Fruit fly (Drosophila melanogaster): Measurements from ENCODE around the gene hyx.
A peak's percentile ranks its signal among the peaks of the same experiment; 100 is the strongest.

The hyx gene

DNA sequence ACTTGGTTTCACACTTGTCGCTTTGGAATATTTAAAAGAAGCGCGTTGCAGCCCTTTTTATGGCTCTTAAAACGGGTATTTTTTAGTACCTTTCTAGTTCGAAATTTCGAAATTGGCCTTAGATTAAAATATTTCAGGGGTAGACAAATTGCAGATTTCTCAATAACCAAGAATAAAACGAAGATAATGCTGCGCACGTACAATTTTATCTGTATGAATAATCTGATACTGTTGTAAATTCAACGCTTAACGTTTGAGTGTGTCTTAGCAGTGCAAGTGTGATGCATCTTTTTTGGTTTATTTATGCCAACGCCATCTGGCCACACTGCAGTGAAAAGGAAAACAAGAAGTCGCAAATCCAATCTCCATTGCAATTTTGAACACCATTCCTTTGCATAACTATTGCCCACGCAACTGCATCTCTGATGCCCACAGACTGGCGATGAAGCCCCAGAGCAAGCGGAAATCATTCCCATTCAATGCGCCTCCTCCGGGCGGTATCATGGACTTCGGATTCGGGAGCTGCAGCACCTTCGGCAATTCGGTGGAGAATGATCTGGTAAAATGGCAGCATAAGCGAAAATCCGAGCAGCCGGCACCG lies 12.1 kb downstream of the hyx start, which contains the start of gene Nmdmc (continued):
- TF ChIP-seq tio (GFP tag; optimal IDR thresholded peaks at IDR 0.05): no peak
- TF ChIP-seq fd102C (GFP tag; optimal IDR thresholded peaks at IDR 0.05): no peak
- no peak for TF ChIP-seq Oaz (GFP tag; IDR thresholded peaks at IDR 0.05)
- TF ChIP-seq pho (GFP tag; optimal IDR thresholded peaks at IDR 0.05): no peak
- TF ChIP-seq Usf (GFP tag; optimal IDR thresholded peaks at IDR 0.05): no peak
- peak; percentile 57 for TF ChIP-seq CG2116 (GFP tag; optimal IDR thresholded peaks at IDR 0.05)
- TF ChIP-seq HHEX (GFP tag; optimal IDR thresholded peaks at IDR 0.05): no peak
- no peak for TF ChIP-seq Sox100B (GFP tag; optimal IDR thresholded peaks at IDR 0.05)
- peak; percentile 82 for TF ChIP-seq Ets65A (GFP tag)
- TF ChIP-seq CG12942 (GFP tag; optimal IDR thresholded peaks at IDR 0.05): no peak
- no peak for TF ChIP-seq ash1 (GFP tag; optimal IDR thresholded peaks at IDR 0.05)
- no peak for TF ChIP-seq bigmax (GFP tag; optimal IDR thresholded peaks at IDR 0.05)
- no peak for TF ChIP-seq CG13287 (GFP tag; IDR thresholded peaks at IDR 0.05; ENCODE audit: partially characterized antibody)
- TF ChIP-seq CG1647 (GFP tag; optimal IDR thresholded peaks at IDR 0.05): no peak
- no peak for TF ChIP-seq ro (GFP tag; IDR thresholded peaks at IDR 0.05)
- TF ChIP-seq CG3838 (GFP tag; optimal IDR thresholded peaks at IDR 0.05): no peak
- TF ChIP-seq CG11398 (GFP tag; optimal IDR thresholded peaks at IDR 0.05): no peak
- no peak for TF ChIP-seq CG10959 (GFP tag; IDR thresholded peaks at IDR 0.05)
- peak; percentile 38 for TF ChIP-seq Ets97D (GFP tag; optimal IDR thresholded peaks at IDR 0.05)
- no peak for TF ChIP-seq maf-S (GFP tag; optimal IDR thresholded peaks at IDR 0.05)
- no peak for TF ChIP-seq D19A (tag; optimal IDR thresholded peaks at IDR 0.05)
- TF ChIP-seq zfh2 (GFP tag; optimal IDR thresholded peaks at IDR 0.05): no peak
- TF ChIP-seq twi (tag; optimal IDR thresholded peaks at IDR 0.05): no peak
- TF ChIP-seq yki (optimal IDR thresholded peaks at IDR 0.05): no peak
- TF ChIP-seq CG17912 (GFP tag; optimal IDR thresholded peaks at IDR 0.05): no peak
- TF ChIP-seq chif (GFP tag; optimal IDR thresholded peaks at IDR 0.05): no peak
- no peak for TF ChIP-seq CG15073 (GFP tag; optimal IDR thresholded peaks at IDR 0.05)
- TF ChIP-seq Kr (GFP tag; optimal IDR thresholded peaks at IDR 0.05): peak; percentile 1
- TF ChIP-seq vfl (GFP tag; optimal IDR thresholded peaks at IDR 0.05): no peak
- TF ChIP-seq Opbp (GFP tag; IDR thresholded peaks at IDR 0.05; ENCODE audit: partially characterized antibody): no peak
- peak; percentile 16 for TF ChIP-seq gro (GFP tag; optimal IDR thresholded peaks at IDR 0.05)
- no peak for TF ChIP-seq gsb-n (tag; optimal IDR thresholded peaks at IDR 0.05)
- no peak for TF ChIP-seq ap (GFP tag; IDR thresholded peaks at IDR 0.05)
- TF ChIP-seq HLH3B (GFP tag; IDR thresholded peaks at IDR 0.05): no peak
- TF ChIP-seq CG1602 (GFP tag; optimal IDR thresholded peaks at IDR 0.05): no peak
- peak; percentile 78 for TF ChIP-seq pzg (GFP tag; optimal IDR thresholded peaks at IDR 0.05)
- peak; percentile 69 for TF ChIP-seq CG15514 (GFP tag; optimal IDR thresholded peaks at IDR 0.05)
- TF ChIP-seq CG7839 (tag; optimal IDR thresholded peaks at IDR 0.05): no peak
- no peak for TF ChIP-seq CG10979 (tag; optimal IDR thresholded peaks at IDR 0.05)
- TF ChIP-seq CG9215 (GFP tag; IDR thresholded peaks at IDR 0.05): no peak
- TF ChIP-seq CG12391 (tag; optimal IDR thresholded peaks at IDR 0.05): no peak
- no peak for TF ChIP-seq CG10431 (GFP tag; optimal IDR thresholded peaks at IDR 0.05)
- no peak for TF ChIP-seq CG1832 (GFP tag; optimal IDR thresholded peaks at IDR 0.05)
- no peak for TF ChIP-seq HLH4C (GFP tag; IDR thresholded peaks at IDR 0.05; ENCODE audit: partially characterized antibody)
- no peak for TF ChIP-seq CG15011 (GFP tag; optimal IDR thresholded peaks at IDR 0.05)
- TF ChIP-seq z (GFP tag; IDR thresholded peaks at IDR 0.05): no peak
- no peak for TF ChIP-seq CG8388 (GFP tag; optimal IDR thresholded peaks at IDR 0.05)
- TF ChIP-seq ATbp (GFP tag; optimal IDR thresholded peaks at IDR 0.05): no peak
- no peak for TF ChIP-seq sim (GFP tag; IDR thresholded peaks at IDR 0.05)
- TF ChIP-seq ci (GFP tag; IDR thresholded peaks at IDR 0.05): no peak
- no peak for TF ChIP-seq CG7271 (tag; optimal IDR thresholded peaks at IDR 0.05)
- no peak for TF ChIP-seq Xbp1 (GFP tag; optimal IDR thresholded peaks at IDR 0.05)
